Worm (Caenorhabditis elegans): ENCODE measurements around the gene F55G11.7.

DNA sequence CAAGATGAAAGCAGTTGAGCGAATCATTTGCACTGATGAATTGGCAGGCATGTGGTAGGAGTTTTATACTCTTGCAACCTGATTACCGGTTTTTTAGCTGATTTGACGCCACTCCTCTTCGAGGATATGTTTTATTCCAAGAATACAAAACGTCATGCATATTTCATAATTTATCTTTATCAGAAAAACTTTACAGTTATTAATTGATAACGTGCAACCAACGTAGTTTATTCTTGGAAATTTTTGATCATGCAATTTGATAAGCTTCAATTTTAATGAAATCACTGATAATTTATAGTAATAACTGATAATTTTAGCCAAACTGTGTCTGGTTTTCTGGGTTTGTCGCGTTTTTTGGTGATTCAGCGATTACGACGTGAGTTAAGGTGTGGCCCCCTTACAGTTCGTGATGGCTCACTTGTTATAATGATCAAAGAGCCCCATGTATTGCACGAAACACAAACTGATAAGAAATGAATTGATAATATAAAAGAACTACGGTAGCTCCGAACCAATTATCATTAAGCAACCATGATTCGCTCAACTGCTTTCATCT, 23.9 kb upstream of the F55G11.7 start, which contains the start of the genes cld-1 and dod-21:
- TF ChIP-seq rnt-1 (tag; optimal IDR thresholded peaks at IDR 0.05) = no peak
- TF ChIP-seq unc-55 (GFP tag; optimal IDR thresholded peaks at IDR 0.05) = no peak

Measured in whole organism, late embryonic.